Fruit fly (Drosophila melanogaster) whole organism, wandering third instar larva: ENCODE results near the gene CG43145.
A peak's percentile ranks its signal among the peaks of the same experiment; 100 is the strongest.

Experiments
- Abd-B ChIP-seq: fragments of >200 bp; optimal IDR thresholded peaks from 2 replicates; lab custom pipeline; 2017; ENCODE audit warnings: missing biosample characterization, missing genetic modification characterization
- CG32264 ChIP-seq: fragments of 200-800 bp; sonication (Bioruptor generic); optimal IDR thresholded peaks from 2 replicates; lab custom pipeline; 2016; ENCODE audit warnings: missing biosample characterization, missing genetic modification characterization
- CG9705 ChIP-seq: fragments of 200-800 bp; sonication (Bioruptor generic); optimal IDR thresholded peaks from 2 replicates; lab custom pipeline; 2018; ENCODE audit warnings: missing biosample characterization, mild to moderate bottlenecking, missing genetic modification characterization
- CrebA ChIP-seq: fragments of 200-800 bp; sonication (Bioruptor generic); optimal IDR thresholded peaks from 2 replicates; lab custom pipeline; 2016; ENCODE audit warnings: missing biosample characterization, mild to moderate bottlenecking, missing genetic modification characterization, borderline replicate concordance
- Dif ChIP-seq: fragments of 200-275, 200-300 bp; sonication (Bioruptor generic); optimal IDR thresholded peaks from 2 replicates; lab custom pipeline; 2018; ENCODE audit warnings: missing biosample characterization, missing genetic modification characterization; ENCODE audit not compliant: partially characterized antibody
- GATAd ChIP-seq: sonication (Bioruptor generic); optimal IDR thresholded peaks from 2 replicates; lab custom pipeline; 2016; ENCODE audit warnings: missing biosample characterization, missing genetic modification characterization
- HLH106 ChIP-seq: fragments of 200-800 bp; optimal IDR thresholded peaks from 3 replicates; lab custom pipeline; 2019; ENCODE audit warnings: missing biosample characterization, mild to moderate bottlenecking, missing genetic modification characterization, moderate library complexity
- Hr78 ChIP-seq: fragments of >200 bp; optimal IDR thresholded peaks from 2 replicates; lab custom pipeline; 2017; ENCODE audit warnings: missing biosample characterization, missing genetic modification characterization
- Hr83 ChIP-seq: fragments of 200-300 bp; sonication (Bioruptor generic); optimal IDR thresholded peaks from 2 replicates; lab custom pipeline; 2016; ENCODE audit warnings: missing biosample characterization, mild to moderate bottlenecking, missing genetic modification characterization, moderate library complexity; ENCODE audit not compliant: poor library complexity, severe bottlenecking
- Jra ChIP-seq: sonication (Bioruptor generic); optimal IDR thresholded peaks from 2 replicates; lab custom pipeline; 2016; ENCODE audit warnings: missing biosample characterization, missing genetic modification characterization
- Mio ChIP-seq: sonication (Bioruptor generic); optimal IDR thresholded peaks from 2 replicates; lab custom pipeline; 2016; ENCODE audit warnings: missing biosample characterization, missing genetic modification characterization
- Myc ChIP-seq: fragments of >200 bp; optimal IDR thresholded peaks from 2 replicates; lab custom pipeline; 2017
- N ChIP-seq: fragments of >200 bp; optimal IDR thresholded peaks from 2 replicates; lab custom pipeline; 2018; ENCODE audit warnings: missing biosample characterization, missing external identifiers, missing genetic modification characterization
- OdsH ChIP-seq: fragments of 200-800 bp; sonication (Bioruptor generic); optimal IDR thresholded peaks from 2 replicates; lab custom pipeline; 2016; ENCODE audit warnings: missing biosample characterization, mild to moderate bottlenecking, missing genetic modification characterization
- Rel ChIP-seq, 2 experiments: fragments of 200-800 bp; sonication (Bioruptor generic) in 1 of 2; optimal IDR thresholded peaks; 2 replicates in 1 of 2; 3 replicates in 1 of 2; lab custom pipeline; 2016 to 2019; ENCODE audit warnings: mild to moderate bottlenecking in 2 of 2, missing biosample characterization in 2 of 2, missing genetic modification characterization in 2 of 2, moderate library complexity in 1 of 2
- brk ChIP-seq: fragments of 200-800 bp; sonication (Bioruptor generic); optimal IDR thresholded peaks from 2 replicates; lab custom pipeline; 2016; ENCODE audit warnings: missing biosample characterization, mild to moderate bottlenecking, missing genetic modification characterization
- dmrt93B ChIP-seq: fragments of 200-800 bp; sonication (Bioruptor generic); optimal IDR thresholded peaks from 2 replicates; lab custom pipeline; 2018; ENCODE audit warnings: missing biosample characterization, mild to moderate bottlenecking, missing genetic modification characterization
- dsf ChIP-seq: sonication (Bioruptor generic); optimal IDR thresholded peaks from 2 replicates; lab custom pipeline; 2016; ENCODE audit warnings: missing biosample characterization, missing genetic modification characterization, borderline replicate concordance
- ey ChIP-seq: fragments of 200-800 bp; sonication (Bioruptor generic); optimal IDR thresholded peaks from 2 replicates; lab custom pipeline; 2016; ENCODE audit warnings: missing biosample characterization, missing genetic modification characterization
- foxo ChIP-seq, 2 experiments: fragments of 200-800 bp; sonication (Bioruptor generic); optimal IDR thresholded peaks; 2 replicates in 1 of 2; 3 replicates in 1 of 2; lab custom pipeline; 2016 to 2017; ENCODE audit warnings: missing biosample characterization in 2 of 2, missing genetic modification characterization in 2 of 2
- fru ChIP-seq: fragments of 200-800 bp; sonication (Bioruptor generic); optimal IDR thresholded peaks from 3 replicates; lab custom pipeline; 2016; ENCODE audit warnings: missing biosample characterization, mild to moderate bottlenecking, missing genetic modification characterization
- h ChIP-seq: fragments of 200-800 bp; sonication (Bioruptor generic); optimal IDR thresholded peaks from 3 replicates; lab custom pipeline; 2016; ENCODE audit warnings: missing biosample characterization, mild to moderate bottlenecking, missing genetic modification characterization
- psq ChIP-seq: fragments of 200-800 bp; sonication (Bioruptor generic); optimal IDR thresholded peaks from 3 replicates; lab custom pipeline; 2017; ENCODE audit warnings: missing biosample characterization, mild to moderate bottlenecking, missing genetic modification characterization, moderate library complexity
- rgr ChIP-seq: fragments of 200-800 bp; sonication (Bioruptor generic); optimal IDR thresholded peaks from 3 replicates; lab custom pipeline; 2016; ENCODE audit warnings: missing biosample characterization, mild to moderate bottlenecking, missing genetic modification characterization
- sage ChIP-seq: fragments of 200-800 bp; sonication (Bioruptor generic); optimal IDR thresholded peaks from 2 replicates; lab custom pipeline; 2016; ENCODE audit warnings: missing biosample characterization, mild to moderate bottlenecking, missing genetic modification characterization
- tai ChIP-seq: sonication (Bioruptor generic); optimal IDR thresholded peaks from 2 replicates; lab custom pipeline; 2016; ENCODE audit warnings: missing biosample characterization, missing genetic modification characterization
- usp ChIP-seq: fragments of >200 bp; optimal IDR thresholded peaks from 2 replicates; lab custom pipeline; 2017; ENCODE audit warnings: missing biosample characterization, missing genetic modification characterization
- woc ChIP-seq: sonication (Bioruptor generic); optimal IDR thresholded peaks from 2 replicates; lab custom pipeline; 2016; ENCODE audit warnings: missing biosample characterization, mild to moderate bottlenecking, missing genetic modification characterization

The CG43145 gene

dm6 chr2L:3706963-3707362 is 5.3 kb downstream of the CG43145 start, which contains the start of gene CG31777:
Gene CG31777 (minus strand): TSS chr2L:3707063.
- TF ChIP-seq Hr78: no peak
- no peak for TF ChIP-seq Rel (GFP tag; optimal IDR thresholded peaks at IDR 0.05; lab: Kevin White, UChicago)
- TF ChIP-seq Rel (tag; optimal IDR thresholded peaks at IDR 0.05; lab: Kevin White, UChicago): no peak
- no peak for TF ChIP-seq dmrt93B (GFP tag; lab: Kevin White, UChicago)
- no peak for TF ChIP-seq foxo (GFP tag; optimal IDR thresholded peaks at IDR 0.05; lab: Kevin White, UChicago)
- no peak for TF ChIP-seq Myc (lab: Kevin White, UChicago)
- no peak for TF ChIP-seq ey (GFP tag; lab: Kevin White, UChicago)
- no peak for TF ChIP-seq rgr
- TF ChIP-seq fru (GFP tag; lab: Kevin White, UChicago): no peak
- no peak for TF ChIP-seq CrebA
- no peak for TF ChIP-seq N
- no peak for TF ChIP-seq Abd-B (GFP tag; lab: Kevin White, UChicago)
- TF ChIP-seq, all 38 proteins: peak for 0

dm6 chr2L:3711665-3712064 is 10.0 kb downstream of the CG43145 start, which contains the start of gene cutlet:
Gene cutlet (minus strand): TSS chr2L:3711748.
- TF ChIP-seq CG9705 (no peak), h (GFP tag; lab: Kevin White, UChicago) (peak; percentile 10), HLH106 (tag; lab: Kevin White, UChicago) (peak; percentile 28), foxo (GFP tag; optimal IDR thresholded peaks at IDR 0.05; lab: Kevin White, UChicago) (peak in 1 of 2 experiments; percentile 16), Dif (peak; percentile 41), rgr (peak; percentile 29)

- TF ChIP-seq CrebA: no peak
- peak; percentile 47 for TF ChIP-seq rgr
- peak; percentile 34 for TF ChIP-seq woc
- TF ChIP-seq usp: no peak
- TF ChIP-seq ey (GFP tag; lab: Kevin White, UChicago): peak; percentile 38
- peak; percentile 3 for TF ChIP-seq psq (GFP tag; lab: Kevin White, UChicago)
- TF ChIP-seq fru (GFP tag; lab: Kevin White, UChicago): peak; percentile 6
- no peak for TF ChIP-seq tai (GFP tag; lab: Kevin White, UChicago)
- peak; percentile 55 for TF ChIP-seq Myc (lab: Kevin White, UChicago)
- peak; percentile 17 for TF ChIP-seq HLH106 (tag; lab: Kevin White, UChicago)
- peak; percentile 28 to 32 for TF ChIP-seq foxo (GFP tag; optimal IDR thresholded peaks at IDR 0.05; lab: Kevin White, UChicago)
- peak; percentile 1 for TF ChIP-seq GATAd (GFP tag; lab: Kevin White, UChicago)
- TF ChIP-seq Jra (GFP tag; lab: Kevin White, UChicago): peak; percentile 47
- TF ChIP-seq h (GFP tag; lab: Kevin White, UChicago): peak; percentile 47
- no peak for TF ChIP-seq brk (GFP tag; lab: Kevin White, UChicago)
- TF ChIP-seq CG32264: no peak
- peak; percentile 18 for TF ChIP-seq OdsH
- TF ChIP-seq Rel (GFP tag; optimal IDR thresholded peaks at IDR 0.05; lab: Kevin White, UChicago): no peak
- TF ChIP-seq Rel (tag; optimal IDR thresholded peaks at IDR 0.05; lab: Kevin White, UChicago): peak; percentile 9
- TF ChIP-seq Dif: no peak
Observed at dm6 chr2L:3712949-3713416, 11.4 kb downstream of the CG43145 start, which contains the start of the genes CG31955 and CG2818. Gene CG31955 (minus strand): TSS chr2L:3713105. Gene CG2818 (plus strand): TSS chr2L:3713360.

DNA sequence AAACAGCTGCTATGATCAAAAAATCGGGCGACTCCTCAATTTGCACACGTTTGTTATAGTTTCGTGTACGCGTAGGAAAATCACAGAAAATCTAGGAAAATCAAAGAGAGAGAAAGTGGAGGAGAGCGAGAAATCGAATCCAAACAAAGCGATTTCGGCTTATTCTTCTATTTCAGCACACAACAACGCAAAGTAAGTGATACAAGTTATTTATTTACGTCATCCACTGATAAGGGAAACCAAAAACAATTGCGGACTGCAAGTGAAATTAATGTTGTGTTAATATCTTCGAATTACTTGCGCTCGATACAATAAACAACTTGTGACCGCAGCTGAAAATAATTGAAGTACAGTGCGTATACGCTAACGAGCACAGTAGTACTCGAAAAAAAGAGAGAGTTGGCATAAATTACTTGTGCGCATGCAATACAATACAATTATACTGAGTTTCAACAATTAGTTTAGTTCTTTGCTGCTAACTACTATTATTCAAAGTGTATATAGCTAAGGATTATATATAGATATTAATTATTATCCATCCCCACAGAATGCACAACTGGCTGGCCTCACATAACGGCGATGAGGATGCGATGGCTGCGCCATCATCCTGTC is 12.0 kb downstream of the CG43145 start:
- TF ChIP-seq foxo (GFP tag; optimal IDR thresholded peaks at IDR 0.05; lab: Kevin White, UChicago) (no peak), dmrt93B (GFP tag; lab: Kevin White, UChicago) (no peak), Jra (GFP tag; lab: Kevin White, UChicago) (no peak), Hr83 (GFP tag; lab: Kevin White, UChicago) (no peak), psq (GFP tag; lab: Kevin White, UChicago) (no peak), ey (GFP tag; lab: Kevin White, UChicago) (no peak), sage (GFP tag; lab: Kevin White, UChicago) (no peak), CG32264 (no peak), OdsH (no peak), Rel (GFP tag; optimal IDR thresholded peaks at IDR 0.05; lab: Kevin White, UChicago) (no peak), Rel (tag; optimal IDR thresholded peaks at IDR 0.05; lab: Kevin White, UChicago) (no peak), tai (GFP tag; lab: Kevin White, UChicago) (no peak), usp (no peak)

dm6 chr2L:3717673-3718235 is 16.1 kb downstream of the CG43145 start, which contains the start of the genes lectin-24A and Shaw:
Gene lectin-24A (minus strand): TSS chr2L:3717773.
Gene Shaw (plus strand): TSS chr2L:3718185.
- TF ChIP-seq CrebA: no peak
- TF ChIP-seq h (GFP tag; lab: Kevin White, UChicago): no peak
- TF ChIP-seq woc: no peak
- TF ChIP-seq HLH106 (tag; lab: Kevin White, UChicago): no peak
- TF ChIP-seq CG32264: no peak
- TF ChIP-seq Hr78: no peak
- TF ChIP-seq foxo (GFP tag; optimal IDR thresholded peaks at IDR 0.05; lab: Kevin White, UChicago): no peak
- TF ChIP-seq OdsH: no peak
- TF ChIP-seq dsf (GFP tag; lab: Kevin White, UChicago): no peak
- no peak for TF ChIP-seq Mio (GFP tag; lab: Kevin White, UChicago)
- TF ChIP-seq Abd-B (GFP tag; lab: Kevin White, UChicago): no peak
- TF ChIP-seq Dif: no peak
